Worm (Caenorhabditis elegans): Measurements from ENCODE around the gene C53A3.3.

Gene C53A3.3

DNA sequence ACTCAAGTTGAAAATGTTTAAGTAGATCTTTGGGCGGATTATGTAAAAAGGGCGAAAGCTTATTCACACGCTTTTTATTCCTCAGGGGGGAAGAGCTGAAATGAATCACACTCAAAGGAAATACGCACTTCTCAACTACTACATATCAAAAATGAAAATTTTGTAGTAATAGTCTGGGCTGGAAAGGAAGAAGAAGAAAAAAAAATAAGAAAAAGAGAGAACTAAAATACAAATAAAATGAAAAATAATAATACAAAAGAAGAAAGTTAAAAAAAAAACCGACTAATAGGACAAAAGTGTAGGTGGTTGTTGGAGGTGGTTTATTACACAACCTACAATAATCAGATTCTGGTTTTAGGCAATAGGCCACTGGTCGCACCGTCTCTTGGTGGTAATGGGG lies 20.2 kb upstream of the C53A3.3 start, which contains the start of gene K09H11.6:
K09H11.6 (minus strand) TSS at position 101 of the 400 bp plus-strand sequence.
- TF ChIP-seq nhr-12 (tag; optimal IDR thresholded peaks at IDR 0.05) (no peak), nhr-11 (tag; optimal IDR thresholded peaks at IDR 0.05) (no peak), Y55F3AM.14 (GFP tag; optimal IDR thresholded peaks at IDR 0.05) (no peak), blmp-1 (tag; optimal IDR thresholded peaks at IDR 0.05; ENCODE audit: insufficient read depth) (no peak), elt-3 (tag; optimal IDR thresholded peaks at IDR 0.05) (no peak), nhr-23 (tag; optimal IDR thresholded peaks at IDR 0.05) (no peak), lsy-2 (tag; optimal IDR thresholded peaks at IDR 0.05) (no peak), alr-1 (tag; optimal IDR thresholded peaks at IDR 0.05) (no peak)

DNA sequence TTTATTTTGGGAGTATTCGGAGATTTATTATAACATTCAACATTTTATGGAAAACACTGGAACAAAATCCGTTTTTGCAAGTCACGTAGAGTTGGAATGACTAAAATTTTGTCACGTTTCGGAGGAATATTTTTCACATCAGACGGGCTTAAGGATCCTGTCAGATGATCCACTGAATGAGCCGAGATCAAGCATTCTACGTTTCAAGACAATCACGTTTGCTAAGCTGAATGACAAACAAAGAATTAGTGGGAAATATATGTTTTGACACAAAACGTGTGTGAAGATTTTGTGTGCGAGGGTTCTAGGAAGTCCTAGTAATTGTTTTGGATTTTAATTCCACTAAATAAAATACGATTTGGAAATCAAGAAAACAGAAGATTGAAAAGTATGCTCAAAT lies 16.9 kb upstream of the C53A3.3 start:
- TF ChIP-seq nhr-10 (tag; optimal IDR thresholded peaks at IDR 0.05), result no peak
- TF ChIP-seq snpc-4 (tag; optimal IDR thresholded peaks at IDR 0.05), result no peak
- no peak for TF ChIP-seq ztf-11 (tag; optimal IDR thresholded peaks at IDR 0.05)
- TF ChIP-seq F13H6.1 (tag; optimal IDR thresholded peaks at IDR 0.05), result no peak
- no peak for TF ChIP-seq aly-2 (tag; optimal IDR thresholded peaks at IDR 0.05)
- TF ChIP-seq R02D3.7 (tag; optimal IDR thresholded peaks at IDR 0.05), result no peak
- no peak for TF ChIP-seq alr-1 (tag; optimal IDR thresholded peaks at IDR 0.05)
- no peak for TF ChIP-seq nhr-12 (tag; optimal IDR thresholded peaks at IDR 0.05)
- no peak for TF ChIP-seq egl-27 (tag; optimal IDR thresholded peaks at IDR 0.05)
- TF ChIP-seq lin-39 (tag; optimal IDR thresholded peaks at IDR 0.05), result no peak
- TF ChIP-seq gmeb-1 (tag; optimal IDR thresholded peaks at IDR 0.05), result no peak

DNA sequence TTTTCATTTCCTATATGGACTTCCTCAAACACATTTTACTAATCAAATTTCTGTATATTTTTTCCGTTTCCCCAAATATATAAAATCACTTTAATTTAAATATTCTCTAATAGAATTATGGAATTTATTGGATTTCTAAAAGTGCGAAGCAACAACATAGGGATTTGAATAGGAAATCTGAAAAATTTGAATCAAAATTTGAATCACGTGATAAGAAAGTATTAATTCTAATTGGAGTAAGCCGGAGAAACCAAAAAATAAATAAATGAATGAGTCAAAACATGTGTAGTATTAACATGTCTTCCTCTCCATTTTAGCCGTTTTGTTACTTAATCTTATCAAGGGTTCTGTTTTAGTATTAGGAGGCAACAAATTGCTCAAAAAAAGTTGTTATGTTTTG lies 15.1 kb upstream of the C53A3.3 start:
- TF ChIP-seq sma-3 (GFP tag; optimal IDR thresholded peaks at IDR 0.05) (no peak), nhr-25 (tag; optimal IDR thresholded peaks at IDR 0.05) (no peak), unc-62 (GFP tag; optimal IDR thresholded peaks at IDR 0.05) (no peak), ztf-4 (tag; optimal IDR thresholded peaks at IDR 0.05) (no peak), egl-27 (tag; optimal IDR thresholded peaks at IDR 0.05) (no peak), nhr-11 (tag; optimal IDR thresholded peaks at IDR 0.05) (no peak), ztf-1 (GFP tag; conservative IDR thresholded peaks at IDR 0.05) (no peak), lin-39 (tag; optimal IDR thresholded peaks at IDR 0.05) (no peak)

DNA sequence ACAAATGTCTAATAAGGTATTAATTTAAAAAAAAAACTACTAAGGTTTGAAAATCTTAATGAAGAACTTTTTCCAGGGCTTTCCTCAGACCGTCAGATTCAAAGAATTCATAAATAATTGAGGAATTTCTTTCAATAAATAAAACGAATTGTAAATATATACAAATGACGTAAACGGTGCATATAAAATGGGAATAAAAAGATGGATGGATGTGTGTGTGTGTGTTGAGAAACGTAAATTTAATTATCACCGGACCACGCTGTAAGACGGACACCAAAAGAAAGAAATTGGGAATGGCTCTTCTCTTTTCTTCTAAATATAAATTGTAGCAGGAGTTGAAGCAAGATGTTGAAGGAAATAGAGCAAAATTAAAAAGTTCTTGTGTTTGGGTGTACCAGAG lies 10.1 kb upstream of the C53A3.3 start:
- TF ChIP-seq alr-1 (tag; optimal IDR thresholded peaks at IDR 0.05) (no peak), ZK546.5 (tag; optimal IDR thresholded peaks at IDR 0.05) (no peak), sma-9 (GFP tag; optimal IDR thresholded peaks at IDR 0.05) (no peak), sma-9 (tag; optimal IDR thresholded peaks at IDR 0.05) (no peak), zag-1 (tag; optimal IDR thresholded peaks at IDR 0.05) (no peak), ztf-4 (tag; optimal IDR thresholded peaks at IDR 0.05) (no peak), lin-11 (tag; optimal IDR thresholded peaks at IDR 0.05) (no peak), ceh-16 (tag; optimal IDR thresholded peaks at IDR 0.05) (no peak), lsy-2 (tag; optimal IDR thresholded peaks at IDR 0.05) (no peak), blmp-1 (tag; optimal IDR thresholded peaks at IDR 0.05; ENCODE audit: insufficient read depth) (no peak), skn-1 (tag; optimal IDR thresholded peaks at IDR 0.05) (no peak), C34F6.9 (tag; optimal IDR thresholded peaks at IDR 0.05) (no peak), nhr-23 (tag; optimal IDR thresholded peaks at IDR 0.05) (no peak), unc-39 (tag; optimal IDR thresholded peaks at IDR 0.05) (no peak)

DNA sequence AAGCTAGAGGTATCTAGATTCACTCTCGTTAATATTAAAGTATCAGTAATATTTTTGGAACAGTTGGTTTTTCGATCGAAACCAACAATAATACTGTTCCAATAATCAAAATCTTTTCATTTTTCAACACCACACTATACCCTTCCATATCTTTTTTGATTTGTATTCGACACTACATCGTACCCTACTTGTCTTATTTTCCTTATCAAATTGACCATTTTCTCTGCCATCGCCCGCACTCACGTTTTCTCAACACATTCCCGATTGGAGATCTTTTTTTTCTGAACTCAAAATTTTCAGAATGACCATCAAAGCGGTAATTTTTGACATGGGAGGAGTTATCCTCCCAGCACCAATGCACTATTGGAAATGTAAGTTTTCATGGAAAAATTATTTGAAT lies 8.8 kb upstream of the C53A3.3 start, which contains the start of gene acds-10:
acds-10 (plus strand) TSS at position 301 of the 400 bp plus-strand sequence.
- peak; percentile 6 for TF ChIP-seq fos-1 (tag; optimal IDR thresholded peaks at IDR 0.05)
- no peak for TF ChIP-seq snpc-4 (tag; optimal IDR thresholded peaks at IDR 0.05)
- TF ChIP-seq nhr-6 (tag; optimal IDR thresholded peaks at IDR 0.05), result no peak
- no peak for TF ChIP-seq ceh-16 (tag; optimal IDR thresholded peaks at IDR 0.05)

DNA sequence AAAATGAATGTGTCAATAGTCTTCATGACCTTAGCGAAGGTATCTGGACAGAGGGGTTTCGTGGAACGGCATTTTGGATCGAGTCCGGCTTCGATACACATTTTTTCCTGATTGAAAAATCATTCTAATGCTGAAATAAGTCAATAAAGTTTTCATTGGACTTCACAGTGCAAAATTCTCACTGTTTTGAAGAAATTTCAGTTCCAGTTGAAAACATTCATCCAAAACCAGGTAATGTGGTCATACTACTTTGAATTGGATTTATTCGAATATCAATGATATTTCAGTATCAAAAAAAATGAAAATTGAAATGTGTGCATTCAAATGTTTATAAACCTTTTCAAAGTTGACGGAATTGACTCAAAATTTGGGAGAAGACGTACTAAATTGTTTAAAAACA lies 2.9 kb upstream of the C53A3.3 start, which contains the start of gene pgph-1:
pgph-1 (minus strand) TSS at position 101 of the 400 bp plus-strand sequence.
- no peak for TF ChIP-seq lsy-2 (tag; optimal IDR thresholded peaks at IDR 0.05)
- no peak for TF ChIP-seq mab-5 (tag; optimal IDR thresholded peaks at IDR 0.05)
- TF ChIP-seq skn-1 (tag; optimal IDR thresholded peaks at IDR 0.05), result no peak
- no peak for TF ChIP-seq sem-4 (tag; optimal IDR thresholded peaks at IDR 0.05)
- TF ChIP-seq nhr-23 (tag; optimal IDR thresholded peaks at IDR 0.05), result no peak
- no peak for TF ChIP-seq ama-1 (optimal IDR thresholded peaks at IDR 0.05)
- TF ChIP-seq unc-62 (GFP tag; optimal IDR thresholded peaks at IDR 0.05), result no peak
- no peak for TF ChIP-seq lin-13 (GFP tag; optimal IDR thresholded peaks at IDR 0.05)
- no peak for TF ChIP-seq ZK546.5 (tag; optimal IDR thresholded peaks at IDR 0.05)
- TF ChIP-seq crh-2 (tag; optimal IDR thresholded peaks at IDR 0.05), result no peak
- TF ChIP-seq sma-3 (GFP tag; optimal IDR thresholded peaks at IDR 0.05), result no peak
- TF ChIP-seq Y55F3AM.14 (GFP tag; optimal IDR thresholded peaks at IDR 0.05), result no peak
- no peak for TF ChIP-seq lin-39 (tag; optimal IDR thresholded peaks at IDR 0.05)
- TF ChIP-seq aly-2 (tag; optimal IDR thresholded peaks at IDR 0.05), result no peak
- TF ChIP-seq peb-1 (tag; optimal IDR thresholded peaks at IDR 0.05), result no peak

All from whole organism, L2 larva.